Worm (Caenorhabditis elegans): ENCODE data around the gene F59B1.10.

Gene F59B1.10

DNA sequence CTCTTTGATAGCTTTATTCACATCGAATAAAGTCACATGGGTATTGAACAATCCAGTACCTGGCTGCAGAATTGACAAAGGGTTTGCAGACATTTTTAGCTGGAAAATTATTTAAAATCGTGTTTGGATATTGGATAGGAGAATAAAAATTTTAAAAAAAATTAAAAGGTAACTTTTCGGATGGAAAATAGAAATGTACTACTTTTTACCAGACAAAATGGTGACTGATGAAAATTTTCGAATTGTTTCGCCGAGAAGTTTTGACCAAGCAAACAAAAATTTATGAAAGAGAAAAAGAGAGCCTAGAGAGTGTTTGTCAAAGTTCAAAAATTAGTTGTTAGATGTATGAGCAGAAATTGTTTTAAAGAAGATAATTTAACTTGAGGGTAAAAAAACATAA lies at the start of gene F59B1.10:
TSS of gene F59B1.10 (minus strand) at position 101 of the 400 bp plus-strand sequence.
- TF ChIP-seq ztf-23 (GFP tag; IDR thresholded peaks at IDR 0.05), result no peak
- TF ChIP-seq med-1 (GFP tag; optimal IDR thresholded peaks at IDR 0.05; ENCODE audit: insufficient read depth), result no peak
- no peak for TF ChIP-seq ref-1 (GFP tag; conservative IDR thresholded peaks at IDR 0.05)
- no peak for TF ChIP-seq flt-1 (GFP tag; IDR thresholded peaks at IDR 0.05)
- TF ChIP-seq klf-2 (GFP tag; conservative IDR thresholded peaks at IDR 0.05), result no peak
- no peak for TF ChIP-seq T22C8.4 (GFP tag; IDR thresholded peaks at IDR 0.05)
- no peak for TF ChIP-seq ztf-29 (GFP tag; IDR thresholded peaks at IDR 0.05)
- TF ChIP-seq cog-1 (tag; optimal IDR thresholded peaks at IDR 0.05), result no peak
- TF ChIP-seq tab-1 (GFP tag; IDR thresholded peaks at IDR 0.05), result no peak

DNA sequence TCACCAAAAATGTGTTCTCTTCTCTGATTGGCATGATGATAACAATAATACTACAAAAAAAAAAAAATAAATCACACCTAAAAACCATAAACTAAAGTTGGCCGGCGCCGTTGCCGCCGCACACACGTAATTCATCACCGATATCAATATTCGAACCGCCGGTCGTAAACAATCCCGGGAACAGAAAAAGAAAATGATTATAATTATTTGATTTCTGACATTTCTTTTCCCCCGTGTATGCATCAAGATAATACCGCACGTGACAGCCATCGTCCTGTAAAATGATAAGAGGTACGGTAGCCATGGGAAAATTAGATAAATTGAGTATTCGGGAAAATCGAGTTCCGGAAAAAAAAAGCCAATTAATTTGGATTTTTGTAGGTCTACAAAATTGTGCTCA lies 49.3 kb upstream of the F59B1.10 start:
- no peak for TF ChIP-seq cog-1 (tag; optimal IDR thresholded peaks at IDR 0.05)
- no peak for TF ChIP-seq ztf-23 (GFP tag; IDR thresholded peaks at IDR 0.05)
- no peak for TF ChIP-seq med-1 (GFP tag; optimal IDR thresholded peaks at IDR 0.05; ENCODE audit: insufficient read depth)
- TF ChIP-seq flt-1 (GFP tag; IDR thresholded peaks at IDR 0.05), result no peak
- no peak for TF ChIP-seq tab-1 (GFP tag; IDR thresholded peaks at IDR 0.05)
- no peak for TF ChIP-seq klf-2 (GFP tag; conservative IDR thresholded peaks at IDR 0.05)
- TF ChIP-seq T22C8.4 (GFP tag; IDR thresholded peaks at IDR 0.05), result no peak
- TF ChIP-seq ztf-29 (GFP tag; IDR thresholded peaks at IDR 0.05), result no peak
- TF ChIP-seq ref-1 (GFP tag; conservative IDR thresholded peaks at IDR 0.05), result no peak

- TF ChIP-seq cog-1 (tag; optimal IDR thresholded peaks at IDR 0.05) (no peak), ztf-29 (GFP tag; IDR thresholded peaks at IDR 0.05) (no peak), ref-1 (GFP tag; conservative IDR thresholded peaks at IDR 0.05) (no peak), med-1 (GFP tag; optimal IDR thresholded peaks at IDR 0.05; ENCODE audit: insufficient read depth) (no peak), T22C8.4 (GFP tag; IDR thresholded peaks at IDR 0.05) (no peak), klf-2 (GFP tag; conservative IDR thresholded peaks at IDR 0.05) (no peak), tab-1 (GFP tag; IDR thresholded peaks at IDR 0.05) (no peak), ztf-23 (GFP tag; IDR thresholded peaks at IDR 0.05) (no peak), flt-1 (GFP tag; IDR thresholded peaks at IDR 0.05) (no peak)
These were observed 47.5 kb upstream of the F59B1.10 start for ce11 chrV:3695254-3695653.

DNA sequence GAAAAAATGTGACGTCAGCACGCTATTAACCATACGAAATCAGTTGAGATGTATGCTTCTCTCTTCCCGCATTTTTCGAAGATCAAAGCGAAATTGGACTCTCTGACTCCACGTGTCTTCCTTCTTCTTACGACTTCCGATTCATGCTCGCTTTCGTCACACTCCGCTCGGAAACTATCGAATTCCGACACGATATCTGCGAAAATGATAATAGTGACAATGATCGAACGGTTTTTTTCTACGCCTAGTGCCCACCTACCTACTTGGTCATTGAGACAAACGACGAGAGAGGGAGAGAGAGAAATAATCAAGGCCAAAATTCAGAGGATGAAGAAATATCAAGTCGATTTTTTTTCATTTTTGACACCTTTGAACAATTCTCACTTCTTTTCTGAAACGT lies 45.9 kb upstream of the F59B1.10 start:
- TF ChIP-seq flt-1 (GFP tag; IDR thresholded peaks at IDR 0.05), result no peak
- no peak for TF ChIP-seq ztf-29 (GFP tag; IDR thresholded peaks at IDR 0.05)
- no peak for TF ChIP-seq tab-1 (GFP tag; IDR thresholded peaks at IDR 0.05)
- no peak for TF ChIP-seq ref-1 (GFP tag; conservative IDR thresholded peaks at IDR 0.05)
- TF ChIP-seq klf-2 (GFP tag; conservative IDR thresholded peaks at IDR 0.05), result no peak
- TF ChIP-seq med-1 (GFP tag; optimal IDR thresholded peaks at IDR 0.05; ENCODE audit: insufficient read depth), result no peak
- no peak for TF ChIP-seq ztf-23 (GFP tag; IDR thresholded peaks at IDR 0.05)
- TF ChIP-seq cog-1 (tag; optimal IDR thresholded peaks at IDR 0.05), result no peak
- no peak for TF ChIP-seq T22C8.4 (GFP tag; IDR thresholded peaks at IDR 0.05)

ce11 chrV:3692613-3693012 lies 44.9 kb upstream of the F59B1.10 start:
- TF ChIP-seq tab-1 (GFP tag; IDR thresholded peaks at IDR 0.05) (no peak), ztf-29 (GFP tag; IDR thresholded peaks at IDR 0.05) (no peak), cog-1 (tag; optimal IDR thresholded peaks at IDR 0.05) (no peak), T22C8.4 (GFP tag; IDR thresholded peaks at IDR 0.05) (no peak), flt-1 (GFP tag; IDR thresholded peaks at IDR 0.05) (no peak), med-1 (GFP tag; optimal IDR thresholded peaks at IDR 0.05; ENCODE audit: insufficient read depth) (no peak), ztf-23 (GFP tag; IDR thresholded peaks at IDR 0.05) (no peak)

ce11 chrV:3688733-3689132 lies 41.0 kb upstream of the F59B1.10 start:
- TF ChIP-seq ref-1 (GFP tag; conservative IDR thresholded peaks at IDR 0.05) (no peak), cog-1 (tag; optimal IDR thresholded peaks at IDR 0.05) (peak; percentile 1), flt-1 (GFP tag; IDR thresholded peaks at IDR 0.05) (no peak), ztf-29 (GFP tag; IDR thresholded peaks at IDR 0.05) (no peak), med-1 (GFP tag; optimal IDR thresholded peaks at IDR 0.05; ENCODE audit: insufficient read depth) (no peak), tab-1 (GFP tag; IDR thresholded peaks at IDR 0.05) (no peak)

ce11 chrV:3686899-3687298 lies 39.1 kb upstream of the F59B1.10 start, which contains the start of gene unc-132:
unc-132 (plus strand) TSS chrV:3687106.
- no peak for TF ChIP-seq tab-1 (GFP tag; IDR thresholded peaks at IDR 0.05)
- no peak for TF ChIP-seq T22C8.4 (GFP tag; IDR thresholded peaks at IDR 0.05)
- no peak for TF ChIP-seq ztf-29 (GFP tag; IDR thresholded peaks at IDR 0.05)
- TF ChIP-seq ztf-23 (GFP tag; IDR thresholded peaks at IDR 0.05), result no peak
- no peak for TF ChIP-seq med-1 (GFP tag; optimal IDR thresholded peaks at IDR 0.05; ENCODE audit: insufficient read depth)
- no peak for TF ChIP-seq cog-1 (tag; optimal IDR thresholded peaks at IDR 0.05)
- TF ChIP-seq klf-2 (GFP tag; conservative IDR thresholded peaks at IDR 0.05), result no peak

DNA sequence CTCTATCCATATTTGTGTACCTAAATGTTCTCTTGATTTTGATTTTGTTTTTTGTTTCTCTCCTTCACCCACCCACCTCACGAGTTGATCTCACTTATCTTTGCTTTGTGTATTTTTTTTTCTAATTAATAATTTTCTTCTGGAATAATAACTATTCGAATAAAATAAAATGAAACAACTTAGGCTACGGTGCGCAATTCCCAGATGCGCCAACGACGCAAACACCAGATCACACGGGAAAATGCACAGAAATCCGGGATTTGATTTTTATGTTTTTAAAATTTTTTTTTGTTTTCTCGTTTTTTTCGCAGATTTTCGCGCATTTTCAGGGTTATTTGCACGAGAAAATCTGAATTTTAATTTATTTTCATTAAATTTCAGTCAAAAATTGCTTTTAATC lies 38.5 kb upstream of the F59B1.10 start:
- TF ChIP-seq cog-1 (tag; optimal IDR thresholded peaks at IDR 0.05) (no peak), ref-1 (GFP tag; conservative IDR thresholded peaks at IDR 0.05) (no peak), T22C8.4 (GFP tag; IDR thresholded peaks at IDR 0.05) (no peak), flt-1 (GFP tag; IDR thresholded peaks at IDR 0.05) (no peak), klf-2 (GFP tag; conservative IDR thresholded peaks at IDR 0.05) (no peak), ztf-29 (GFP tag; IDR thresholded peaks at IDR 0.05) (no peak), tab-1 (GFP tag; IDR thresholded peaks at IDR 0.05) (no peak), ztf-23 (GFP tag; IDR thresholded peaks at IDR 0.05) (no peak), med-1 (GFP tag; optimal IDR thresholded peaks at IDR 0.05; ENCODE audit: insufficient read depth) (no peak)

- no peak for TF ChIP-seq ztf-23 (GFP tag; IDR thresholded peaks at IDR 0.05)
- 0 out of 2 replicates have a peak, but pooled peaks have one; percentile 27 for TF ChIP-seq tab-1 (GFP tag; IDR thresholded peaks at IDR 0.05)
These were observed 38.0 kb upstream of the F59B1.10 start, which contains the start of gene W08A12.2 for ce11 chrV:3685790-3686208. W08A12.2 (minus strand) TSS chrV:3685892.

ce11 chrV:3682553-3682952 lies 34.8 kb upstream of the F59B1.10 start, which contains the start of gene W08A12.3:
W08A12.3 (plus strand) TSS chrV:3682853.
- TF ChIP-seq med-1 (GFP tag; optimal IDR thresholded peaks at IDR 0.05; ENCODE audit: insufficient read depth) (no peak), ref-1 (GFP tag; conservative IDR thresholded peaks at IDR 0.05) (no peak), T22C8.4 (GFP tag; IDR thresholded peaks at IDR 0.05) (no peak), cog-1 (tag; optimal IDR thresholded peaks at IDR 0.05) (no peak), ztf-23 (GFP tag; IDR thresholded peaks at IDR 0.05) (no peak), tab-1 (GFP tag; IDR thresholded peaks at IDR 0.05) (no peak), ztf-29 (GFP tag; IDR thresholded peaks at IDR 0.05) (no peak), klf-2 (GFP tag; conservative IDR thresholded peaks at IDR 0.05) (no peak), flt-1 (GFP tag; IDR thresholded peaks at IDR 0.05) (no peak)
